Worm (Caenorhabditis elegans) whole organism, L1 larva: ENCODE results near the gene F41E6.15.
A peak's percentile ranks its signal among the peaks of the same experiment; 100 is the strongest.

Experiments
- Y116A8C.19 ChIP-seq: sonication (generic microtip); optimal IDR thresholded peaks from 2 replicates; lab custom pipeline; 2016; ENCODE audit warnings: missing compliant biosample characterization, missing genetic modification characterization, borderline replicate concordance
- aha-1 ChIP-seq: fragments of 150-350 bp; optimal IDR thresholded peaks from 2 replicates; lab custom pipeline; 2014; ENCODE audit warnings: missing biosample characterization, missing genetic modification characterization
- alr-1 ChIP-seq: fragments of 200-800 bp; sonication (Bioruptor generic); optimal IDR thresholded peaks from 2 replicates; lab custom pipeline; 2018; ENCODE audit warnings: borderline replicate concordance, mild to moderate bottlenecking, missing genetic modification characterization, missing compliant biosample characterization
- ama-1 ChIP-seq: fragments of 150-350 bp; optimal IDR thresholded peaks from 2 replicates; lab custom pipeline; 2014
- blmp-1 ChIP-seq: fragments of 150-350 bp; optimal IDR thresholded peaks from 2 replicates; lab custom pipeline; 2014; ENCODE audit warnings: missing biosample characterization, missing genetic modification characterization
- ceh-63 ChIP-seq: fragments of 200-800 bp; sonication (Bioruptor generic); optimal IDR thresholded peaks from 2 replicates; lab custom pipeline; 2018; ENCODE audit warnings: mild to moderate bottlenecking, missing genetic modification characterization, missing compliant biosample characterization
- ceh-88 ChIP-seq: fragments of 200-800 bp; sonication (Bioruptor generic); IDR thresholded peaks from 2 replicates; pipeline ENCODE4 v1.3.6; 2022; ENCODE audit warnings: missing genetic modification characterization, missing compliant biosample characterization
- efl-3 ChIP-seq: fragments of 200-800 bp; sonication (Bioruptor generic); optimal IDR thresholded peaks from 2 replicates; lab custom pipeline; 2018; ENCODE audit warnings: mild to moderate bottlenecking, missing genetic modification characterization, missing compliant biosample characterization
- elt-2 ChIP-seq: sonication (generic microtip); optimal IDR thresholded peaks from 2 replicates; lab custom pipeline; 2016; ENCODE audit warnings: missing genetic modification characterization, mild to moderate bottlenecking, inconsistent platforms, missing compliant biosample characterization, missing genetic modification reagents
- elt-3 ChIP-seq, 6 experiments: fragments of 150-350 bp in 1 of 6; sonication (generic microtip); optimal IDR thresholded peaks; 2 replicates each; lab custom pipeline; 2017 to 2018; ENCODE audit warnings: missing biosample characterization in 6 of 6, missing genetic modification characterization in 6 of 6, inconsistent platforms in 1 of 6
- fkh-10 ChIP-seq: sonication (generic microtip); optimal IDR thresholded peaks from 2 replicates; lab custom pipeline; 2017; ENCODE audit warnings: missing biosample characterization, missing genetic modification reagents, missing genetic modification characterization
- fkh-4 ChIP-seq: sonication (generic microtip); optimal IDR thresholded peaks from 2 replicates; lab custom pipeline; 2016; ENCODE audit warnings: missing compliant biosample characterization, missing genetic modification characterization, borderline replicate concordance
- fos-1 ChIP-seq: fragments of 150-350 bp; optimal IDR thresholded peaks from 2 replicates; lab custom pipeline; 2014; ENCODE audit warnings: missing biosample characterization, missing genetic modification characterization
- irx-1 ChIP-seq: sonication (generic microtip); optimal IDR thresholded peaks from 2 replicates; lab custom pipeline; 2016; ENCODE audit warnings: missing genetic modification characterization, missing compliant biosample characterization
- isw-1 ChIP-seq: fragments of 200-800 bp; sonication (Bioruptor generic); IDR thresholded peaks from 2 replicates; pipeline ENCODE4 v1.3.6; 2022; ENCODE audit warnings: missing genetic modification characterization, missing compliant biosample characterization
- jun-1 ChIP-seq: fragments of 150-350 bp; optimal IDR thresholded peaks from 2 replicates; lab custom pipeline; 2014; ENCODE audit warnings: missing biosample characterization, missing genetic modification reagents, missing genetic modification characterization
- lin-13 ChIP-seq: fragments of 150-350 bp; optimal IDR thresholded peaks from 2 replicates; lab custom pipeline; 2014; ENCODE audit warnings: missing biosample characterization, missing genetic modification reagents, missing genetic modification characterization
- lin-14 ChIP-seq: fragments of 200-800 bp; sonication (Bioruptor generic); optimal IDR thresholded peaks from 2 replicates; lab custom pipeline; 2018; ENCODE audit warnings: mild to moderate bottlenecking, missing genetic modification characterization, moderate library complexity, missing compliant biosample characterization
- lin-35 ChIP-seq, 2 experiments: fragments of 150-350 bp; optimal IDR thresholded peaks; 2 replicates each; lab custom pipeline; 2014; ENCODE audit warnings: missing biosample characterization in 2 of 2, missing genetic modification characterization in 2 of 2, missing genetic modification reagents in 2 of 2
- lsy-2 ChIP-seq, 2 experiments: fragments of 150-350 bp; optimal IDR thresholded peaks; 2 replicates each; lab custom pipeline; 2014; ENCODE audit warnings: missing biosample characterization in 2 of 2, missing genetic modification characterization in 2 of 2
- mdl-1 ChIP-seq, 2 experiments: fragments of 150-350 bp; optimal IDR thresholded peaks; 2 replicates each; lab custom pipeline; 2014 to 2017; ENCODE audit warnings: missing biosample characterization in 2 of 2, missing genetic modification characterization in 2 of 2, inconsistent platforms in 1 of 2
- mep-1 ChIP-seq: fragments of 150-350 bp; optimal IDR thresholded peaks from 2 replicates; lab custom pipeline; 2014; ENCODE audit warnings: missing biosample characterization, missing genetic modification characterization
- nhr-11 ChIP-seq: fragments of 150-350 bp; optimal IDR thresholded peaks from 2 replicates; lab custom pipeline; 2014; ENCODE audit warnings: missing biosample characterization, missing genetic modification characterization
- nhr-20 ChIP-seq: sonication (generic microtip); optimal IDR thresholded peaks from 2 replicates; lab custom pipeline; 2016; ENCODE audit warnings: mild to moderate bottlenecking, missing genetic modification characterization, missing compliant biosample characterization
- nhr-237 ChIP-seq: fragments of 150-350 bp; optimal IDR thresholded peaks from 2 replicates; lab custom pipeline; 2014; ENCODE audit warnings: missing biosample characterization, missing genetic modification characterization
- nhr-28 ChIP-seq: fragments of 150-350 bp; optimal IDR thresholded peaks from 2 replicates; lab custom pipeline; 2014; ENCODE audit warnings: missing biosample characterization, missing genetic modification characterization
- nhr-71 ChIP-seq: sonication (generic microtip); optimal IDR thresholded peaks from 2 replicates; lab custom pipeline; 2016; ENCODE audit warnings: mild to moderate bottlenecking, missing genetic modification characterization, moderate library complexity, missing compliant biosample characterization
- nhr-84 ChIP-seq: sonication (generic microtip); optimal IDR thresholded peaks from 2 replicates; lab custom pipeline; 2017; ENCODE audit warnings: missing biosample characterization, missing genetic modification characterization
- nhr-85 ChIP-seq: sonication (generic microtip); peaks from one replicate; lab custom pipeline; 2016; ENCODE audit warnings: missing genetic modification characterization, inconsistent platforms, missing compliant biosample characterization
- pag-3 ChIP-seq: sonication (generic microtip); optimal IDR thresholded peaks from 2 replicates; lab custom pipeline; 2017; ENCODE audit warnings: missing genetic modification characterization, mild to moderate bottlenecking, missing compliant biosample characterization, antibody characterized with exemption, borderline replicate concordance; ENCODE audit not compliant: insufficient read depth
- pax-3 ChIP-seq: fragments of 200-800 bp; sonication (Bioruptor generic); optimal IDR thresholded peaks from 2 replicates; lab custom pipeline; 2018; ENCODE audit warnings: mild to moderate bottlenecking, missing genetic modification characterization, moderate library complexity, missing compliant biosample characterization
- pqm-1 ChIP-seq: sonication (generic microtip); optimal IDR thresholded peaks from 3 replicates; lab custom pipeline; 2017; ENCODE audit warnings: missing biosample characterization, missing genetic modification characterization
- snpc-4 ChIP-seq: fragments of 150-350 bp; optimal IDR thresholded peaks from 2 replicates; lab custom pipeline; 2014; ENCODE audit warnings: missing biosample characterization, missing genetic modification characterization
- snu-23 ChIP-seq: sonication (generic microtip); optimal IDR thresholded peaks from 2 replicates; lab custom pipeline; 2016; ENCODE audit warnings: missing genetic modification characterization, missing compliant biosample characterization
- sox-4 ChIP-seq: sonication (generic microtip); optimal IDR thresholded peaks from 2 replicates; lab custom pipeline; 2016; ENCODE audit warnings: missing genetic modification characterization, missing compliant biosample characterization
- sptf-1 ChIP-seq: fragments of 150-350 bp; optimal IDR thresholded peaks from 2 replicates; lab custom pipeline; 2014; ENCODE audit warnings: missing biosample characterization, missing genetic modification characterization
- tbx-2 ChIP-seq: sonication (generic microtip); optimal IDR thresholded peaks from 2 replicates; lab custom pipeline; 2016; ENCODE audit warnings: missing genetic modification characterization, missing compliant biosample characterization
- tlp-1 ChIP-seq: fragments of 150-350 bp; optimal IDR thresholded peaks from 2 replicates; lab custom pipeline; 2014; ENCODE audit warnings: missing biosample characterization, missing genetic modification characterization
- unc-30 ChIP-seq: sonication (generic microtip); optimal IDR thresholded peaks from 2 replicates; lab custom pipeline; 2017; ENCODE audit warnings: missing biosample characterization, missing genetic modification characterization
- unc-62 ChIP-seq: fragments of 150-350 bp; optimal IDR thresholded peaks from 2 replicates; lab custom pipeline; 2014; ENCODE audit warnings: missing biosample characterization, missing genetic modification reagents, missing genetic modification characterization
- zip-4 ChIP-seq: fragments of 200-800 bp; sonication (Bioruptor generic); optimal IDR thresholded peaks from 2 replicates; lab custom pipeline; 2018; ENCODE audit warnings: mild to moderate bottlenecking, missing genetic modification characterization, moderate library complexity, missing compliant biosample characterization

Gene F41E6.15

DNA sequence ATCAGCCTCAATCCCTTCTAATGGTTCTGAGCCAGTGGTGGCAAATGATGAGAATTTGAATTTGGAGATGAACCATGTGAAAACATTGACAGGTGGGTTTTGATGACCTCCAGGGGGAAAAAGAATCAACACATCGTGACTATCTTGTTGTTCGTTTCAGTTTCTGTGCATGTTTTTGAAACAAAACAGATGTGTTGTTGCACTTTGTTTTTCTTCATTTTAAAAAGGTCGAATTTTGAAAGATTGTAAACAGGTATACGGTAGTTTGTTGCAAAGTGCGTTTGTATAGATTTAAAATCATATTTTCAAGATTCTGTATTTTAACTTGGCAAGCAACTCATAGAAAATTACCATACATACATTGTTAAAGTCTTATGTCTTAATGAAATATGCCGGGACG, 47.8 kb upstream of the F41E6.15 start:
- TF ChIP-seq nhr-84 (tag; lab: Kevin White, UChicago) (no peak), fos-1 (tag; lab: Kevin White, UChicago) (no peak), snu-23 (GFP tag; lab: Kevin White, UChicago) (no peak), unc-30 (tag; lab: Kevin White, UChicago) (no peak), pag-3 (tag; lab: Kevin White, UChicago) (no peak), lin-13 (GFP tag; lab: Kevin White, UChicago) (no peak), nhr-237 (tag; lab: Kevin White, UChicago) (no peak), mdl-1 (tag; optimal IDR thresholded peaks at IDR 0.05; lab: Kevin White, UChicago) (no peak), mep-1 (tag; lab: Kevin White, UChicago) (no peak), nhr-28 (tag; lab: Kevin White, UChicago) (no peak), zip-4 (GFP tag; lab: Kevin White, UChicago) (no peak), snpc-4 (tag; lab: Kevin White, UChicago) (no peak), nhr-85 (tag; lab: Kevin White, UChicago) (no peak), ceh-63 (GFP tag; lab: Kevin White, UChicago) (no peak), jun-1 (tag; lab: Kevin White, UChicago) (no peak), isw-1 (GFP tag; lab: Robert Waterston, UW) (no peak)

DNA sequence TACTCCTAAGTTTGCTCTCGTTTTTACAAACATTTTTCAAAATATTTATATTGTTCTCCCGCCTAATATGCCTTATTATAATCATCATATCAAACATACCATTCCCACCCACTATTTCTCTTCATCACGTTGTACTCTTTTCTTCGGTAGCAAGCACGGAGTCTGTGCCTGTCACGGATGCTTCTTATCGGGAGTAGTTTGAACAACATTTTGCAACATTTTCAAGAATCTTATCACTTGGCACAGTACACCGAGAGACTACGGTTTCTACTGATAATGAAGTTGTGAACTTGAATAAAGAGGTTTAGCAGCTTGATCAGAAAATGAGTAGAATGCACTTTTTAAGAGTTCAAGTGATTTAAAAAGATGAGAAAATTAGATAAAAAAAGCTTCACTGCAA, 45.7 kb upstream of the F41E6.15 start:
- no peak for TF ChIP-seq alr-1 (tag; lab: Kevin White, UChicago)
- TF ChIP-seq Y116A8C.19 = no peak
- no peak for TF ChIP-seq tlp-1
- TF ChIP-seq lin-35 (GFP tag; optimal IDR thresholded peaks at IDR 0.05; lab: Kevin White, UChicago) = peak in 1 of 2 experiments; percentile 22
- no peak for TF ChIP-seq blmp-1
- no peak for TF ChIP-seq nhr-71 (tag; lab: Kevin White, UChicago)
- TF ChIP-seq sox-4 = no peak
- no peak for TF ChIP-seq sptf-1 (tag; lab: Kevin White, UChicago)
- TF ChIP-seq fkh-4 = no peak
- no peak for TF ChIP-seq nhr-84 (tag; lab: Kevin White, UChicago)
- TF ChIP-seq elt-2 (tag; lab: Kevin White, UChicago) = peak; percentile 94
- TF ChIP-seq lsy-2 (tag; optimal IDR thresholded peaks at IDR 0.05; lab: Kevin White, UChicago) = peak in 1 of 2 experiments; percentile 16
- TF ChIP-seq aha-1 = no peak
- TF ChIP-seq tbx-2 (tag; lab: Kevin White, UChicago) = no peak
- TF ChIP-seq nhr-20 (tag; lab: Kevin White, UChicago) = peak; percentile 12
- no peak for TF ChIP-seq fkh-10 (GFP tag; lab: Kevin White, UChicago)
- no peak for TF ChIP-seq nhr-11 (tag; lab: Kevin White, UChicago)
- no peak for TF ChIP-seq elt-3 (tag; optimal IDR thresholded peaks at IDR 0.05; lab: Kevin White, UChicago)
- no peak for TF ChIP-seq ama-1 (lab: Kevin White, UChicago)
- no peak for TF ChIP-seq irx-1 (tag; lab: Kevin White, UChicago)
- TF ChIP-seq pax-3 (tag; lab: Kevin White, UChicago) = peak; percentile 1
- peak; percentile 57 for TF ChIP-seq pqm-1 (tag; lab: Kevin White, UChicago)
- TF ChIP-seq lin-14 = peak; percentile 34
- TF ChIP-seq unc-62 (GFP tag; lab: Kevin White, UChicago) = no peak

DNA sequence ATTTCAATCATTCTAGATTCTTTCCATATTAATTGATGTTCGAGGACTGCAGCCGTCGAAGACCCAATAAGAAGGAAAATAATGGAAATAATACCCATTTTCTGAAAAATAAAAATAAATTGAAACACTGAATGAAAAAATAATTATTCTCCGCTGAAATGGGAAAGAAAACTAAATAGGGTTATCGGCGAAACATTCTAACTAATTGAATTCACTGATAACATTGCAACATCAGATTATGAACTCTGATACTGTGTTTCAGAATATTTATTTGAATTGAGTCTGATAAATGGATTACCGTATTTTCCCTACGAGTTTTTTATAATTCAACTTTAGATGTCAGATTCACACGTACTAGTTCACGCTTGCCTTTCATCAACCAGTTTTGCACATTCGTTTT, 40.6 kb upstream of the F41E6.15 start, which contains the start of gene asp-13:
asp-13 (minus strand) TSS at position 101 of the 400 bp plus-strand sequence.
- no peak for TF ChIP-seq ceh-88 (GFP tag; lab: Robert Waterston, UW)
- peak; percentile 22 for TF ChIP-seq elt-2 (tag; lab: Kevin White, UChicago)
- TF ChIP-seq efl-3 (GFP tag; lab: Kevin White, UChicago) = no peak
